Worm (Caenorhabditis elegans) whole organism, young adult: ENCODE results near the gene pigk-1.

ENCODE experiments used
- C17E4.6 ChIP-seq: fragments of 200-800 bp; sonication (Bioruptor generic); IDR thresholded peaks from 2 replicates; pipeline ENCODE4 v1.3.6; 2022; ENCODE audit warnings: missing genetic modification reagents, missing genetic modification characterization, missing compliant biosample characterization
- D2030.7 ChIP-seq: fragments of 200-800 bp; sonication (Bioruptor generic); IDR thresholded peaks from 2 replicates; pipeline ENCODE4 v1.3.6; 2022; ENCODE audit warnings: missing genetic modification reagents, missing genetic modification characterization, missing compliant biosample characterization
- F22D6.2 ChIP-seq: sonication (generic microtip); optimal IDR thresholded peaks from 2 replicates; lab custom pipeline; 2016; ENCODE audit warnings: mild to moderate bottlenecking, missing genetic modification characterization, missing compliant biosample characterization
- F23B12.7 ChIP-seq: sonication (generic microtip); optimal IDR thresholded peaks from 2 replicates; lab custom pipeline; 2017; ENCODE audit warnings: missing genetic modification characterization, mild to moderate bottlenecking, missing compliant biosample characterization, antibody characterized with exemption, moderate library complexity; ENCODE audit not compliant: insufficient read depth
- F37B4.10 ChIP-seq: fragments of 200-800 bp; sonication (Bioruptor generic); IDR thresholded peaks from 2 replicates; pipeline ENCODE4 v1.3.6; 2022; ENCODE audit warnings: missing genetic modification characterization, missing compliant biosample characterization
- F57A8.1 ChIP-seq: fragments of 200-800 bp; sonication (Bioruptor generic); optimal IDR thresholded peaks from 2 replicates; lab custom pipeline; 2018; ENCODE audit warnings: mild to moderate bottlenecking, missing genetic modification characterization, moderate library complexity, missing compliant biosample characterization
- T07F8.4 ChIP-seq: sonication (generic microtip); optimal IDR thresholded peaks from 2 replicates; lab custom pipeline; 2016; ENCODE audit warnings: mild to moderate bottlenecking, missing genetic modification characterization, moderate library complexity, missing compliant biosample characterization
- Y53F4B.3 ChIP-seq: fragments of 200-800 bp; sonication (Bioruptor generic); IDR thresholded peaks from 2 replicates; pipeline ENCODE4 v1.3.6; 2022; ENCODE audit warnings: missing genetic modification reagents, missing genetic modification characterization, missing compliant biosample characterization
- Y95B8A.8 ChIP-seq: fragments of 200-800 bp; sonication (Bioruptor generic); IDR thresholded peaks from 2 replicates; pipeline ENCODE4 v1.3.6; 2022; ENCODE audit warnings: missing genetic modification reagents, missing genetic modification characterization, missing compliant biosample characterization
- ZK185.1 ChIP-seq: sonication (generic microtip); optimal IDR thresholded peaks from 2 replicates; lab custom pipeline; 2016; ENCODE audit warnings: mild to moderate bottlenecking, missing genetic modification characterization, missing compliant biosample characterization; ENCODE audit not compliant: poor library complexity, severe bottlenecking
- akir-1 ChIP-seq: fragments of 200-800 bp; sonication (Bioruptor generic); optimal IDR thresholded peaks from 2 replicates; lab custom pipeline; 2018; ENCODE audit warnings: mild to moderate bottlenecking, missing genetic modification characterization, moderate library complexity, missing compliant biosample characterization
- ama-1 ChIP-seq, 3 experiments: fragments of 150-350 bp in 1 of 3; sonication (generic microtip) in 2 of 3; optimal IDR thresholded peaks; 2 replicates each; lab custom pipeline; 2014 to 2018; ENCODE audit warnings: missing biosample characterization in 2 of 3, missing genetic modification characterization in 2 of 3, missing genetic modification reagents in 2 of 3
- aptf-3 ChIP-seq: fragments of 200-800 bp; sonication (Bioruptor generic); IDR thresholded peaks from 2 replicates; pipeline ENCODE4 v1.3.6; 2022; ENCODE audit warnings: missing genetic modification characterization, missing compliant biosample characterization
- attf-5 ChIP-seq: fragments of 200-800 bp; sonication (Bioruptor generic); optimal IDR thresholded peaks from 2 replicates; lab custom pipeline; 2018; ENCODE audit warnings: mild to moderate bottlenecking, missing genetic modification characterization, missing compliant biosample characterization
- bed-1 ChIP-seq: fragments of 200-800 bp; sonication (Bioruptor generic); IDR thresholded peaks from 2 replicates; pipeline ENCODE4 v1.3.6; 2022; ENCODE audit warnings: missing genetic modification reagents, missing genetic modification characterization, missing compliant biosample characterization
- cebp-2 ChIP-seq: fragments of 200-800 bp; sonication (Bioruptor generic); IDR thresholded peaks from 2 replicates; pipeline ENCODE4 v1.3.6; 2022; ENCODE audit warnings: missing genetic modification characterization, missing compliant biosample characterization
- ceh-40 ChIP-seq: fragments of 200-800 bp; sonication (Bioruptor generic); IDR thresholded peaks from 2 replicates; pipeline ENCODE4 v1.3.6; 2022; ENCODE audit warnings: missing genetic modification characterization, missing compliant biosample characterization
- ceh-58 ChIP-seq: fragments of 200-800 bp; sonication (Bioruptor generic); IDR thresholded peaks from 2 replicates; pipeline ENCODE4 v1.3.6; 2022; ENCODE audit warnings: missing genetic modification characterization, missing compliant biosample characterization
- ceh-91 ChIP-seq: fragments of 200-800 bp; sonication (Bioruptor generic); IDR thresholded peaks from 2 replicates; pipeline ENCODE4 v1.3.6; 2022; ENCODE audit warnings: missing genetic modification reagents, missing genetic modification characterization, missing compliant biosample characterization
- chd-7 ChIP-seq: sonication (generic microtip); optimal IDR thresholded peaks from 2 replicates; lab custom pipeline; 2016; ENCODE audit warnings: mild to moderate bottlenecking, missing genetic modification characterization, moderate library complexity, missing compliant biosample characterization
- dox-1 ChIP-seq: fragments of 200-800 bp; sonication (Bioruptor generic); IDR thresholded peaks from 2 replicates; pipeline ENCODE4 v1.3.6; 2022; ENCODE audit warnings: missing genetic modification reagents, missing genetic modification characterization, missing compliant biosample characterization
- dpl-1 ChIP-seq: fragments of 150-350 bp; optimal IDR thresholded peaks from 2 replicates; lab custom pipeline; 2014; ENCODE audit warnings: missing biosample characterization, missing genetic modification reagents, missing genetic modification characterization
- egl-44 ChIP-seq: fragments of 200-800 bp; sonication (Bioruptor generic); IDR thresholded peaks from 2 replicates; pipeline ENCODE4 v1.3.6; 2022; ENCODE audit warnings: missing genetic modification reagents, missing genetic modification characterization, missing compliant biosample characterization
- ekl-4 ChIP-seq: fragments of 200-800 bp; sonication (Bioruptor generic); IDR thresholded peaks from 2 replicates; pipeline ENCODE4 v1.3.6; 2022; ENCODE audit warnings: missing genetic modification reagents, missing genetic modification characterization, missing compliant biosample characterization
- fkh-3 ChIP-seq: sonication (generic microtip); optimal IDR thresholded peaks from 2 replicates; lab custom pipeline; 2016; ENCODE audit warnings: mild to moderate bottlenecking, missing genetic modification characterization, missing compliant biosample characterization
- gei-17 ChIP-seq: fragments of 200-800 bp; sonication (Bioruptor generic); optimal IDR thresholded peaks from 2 replicates; lab custom pipeline; 2018; ENCODE audit warnings: mild to moderate bottlenecking, missing genetic modification characterization, missing compliant biosample characterization
- lag-1 ChIP-seq: fragments of 200-800 bp; sonication (Bioruptor generic); IDR thresholded peaks from 2 replicates; pipeline ENCODE4 v1.3.6; 2022; ENCODE audit warnings: missing genetic modification reagents, missing genetic modification characterization, missing compliant biosample characterization
- lin-35 ChIP-seq, 3 experiments: fragments of 150-350 bp in 2 of 3; sonication (generic microtip) in 1 of 3; optimal IDR thresholded peaks; 2 replicates each; lab custom pipeline; 2014 to 2018; ENCODE audit warnings: missing biosample characterization in 3 of 3, missing genetic modification characterization in 3 of 3, missing genetic modification reagents in 3 of 3
- lsy-27 ChIP-seq: sonication (generic microtip); optimal IDR thresholded peaks from 2 replicates; lab custom pipeline; 2017; ENCODE audit warnings: missing genetic modification characterization, mild to moderate bottlenecking, missing compliant biosample characterization, antibody characterized with exemption, missing genotype, borderline replicate concordance; ENCODE audit not compliant: insufficient read depth
- mcd-1 ChIP-seq: fragments of 200-800 bp; sonication (Bioruptor generic); IDR thresholded peaks from 2 replicates; pipeline ENCODE4 v1.3.6; 2022; ENCODE audit warnings: missing genetic modification reagents, missing genetic modification characterization, missing compliant biosample characterization
- mes-4 ChIP-seq: sonication (generic microtip); optimal IDR thresholded peaks from 2 replicates; lab custom pipeline; 2016; ENCODE audit warnings: missing genotype, missing genetic modification characterization, missing compliant biosample characterization
- mxl-1 ChIP-seq: sonication (generic microtip); optimal IDR thresholded peaks from 2 replicates; lab custom pipeline; 2016; ENCODE audit warnings: missing genetic modification characterization, missing compliant biosample characterization
- nfya-2 ChIP-seq: fragments of 200-800 bp; sonication (Bioruptor generic); IDR thresholded peaks from 2 replicates; pipeline ENCODE4 v1.3.6; 2022; ENCODE audit warnings: missing genetic modification reagents, missing genetic modification characterization, missing compliant biosample characterization
- pbrm-1 ChIP-seq: fragments of 200-800 bp; sonication (Bioruptor generic); IDR thresholded peaks from 2 replicates; pipeline ENCODE4 v1.3.6; 2022; ENCODE audit warnings: missing genetic modification reagents, missing genetic modification characterization, missing compliant biosample characterization
- rec-8 ChIP-seq, 2 experiments: sonication (generic microtip); optimal IDR thresholded peaks; 2 replicates each; lab custom pipeline; 2016; ENCODE audit warnings: mild to moderate bottlenecking in 2 of 2, missing genetic modification characterization in 2 of 2, missing genetic modification reagents in 2 of 2, missing genotype in 2 of 2, missing biosample characterization in 1 of 2, missing compliant biosample characterization in 1 of 2, moderate library complexity in 1 of 2
- rpc-1 ChIP-seq, 2 experiments: fragments of 150-350 bp in 1 of 2; sonication (generic microtip) in 1 of 2; optimal IDR thresholded peaks; 2 replicates each; lab custom pipeline; 2014 to 2018; ENCODE audit warnings: missing biosample characterization in 1 of 2, missing genetic modification characterization in 1 of 2, missing genetic modification reagents in 1 of 2, missing genotype in 1 of 2
- snpc-3.4 ChIP-seq: sonication (generic microtip); optimal IDR thresholded peaks from 2 replicates; lab custom pipeline; 2017; ENCODE audit warnings: missing genetic modification characterization, mild to moderate bottlenecking, missing compliant biosample characterization, antibody characterized with exemption, moderate library complexity, missing genotype, missing genetic modification reagents
- snpc-4 ChIP-seq, 5 experiments: fragments of 150-350 bp in 1 of 5; sonication (generic microtip) in 4 of 5; optimal IDR thresholded peaks; 2 replicates each; lab custom pipeline; 2014 to 2018; ENCODE audit warnings: missing genetic modification characterization in 5 of 5, missing biosample characterization in 3 of 5, antibody characterized with exemption in 2 of 5, mild to moderate bottlenecking in 2 of 5, missing compliant biosample characterization in 2 of 5, missing genotype in 2 of 5, moderate library complexity in 2 of 5, missing genetic modification reagents in 1 of 5
- somi-1 ChIP-seq: fragments of 200-800 bp; sonication (Bioruptor generic); optimal IDR thresholded peaks from 2 replicates; lab custom pipeline; 2018; ENCODE audit warnings: mild to moderate bottlenecking, missing genetic modification characterization, missing compliant biosample characterization
- tbp1 ChIP-seq: fragments of 200-800 bp; sonication (Bioruptor generic); optimal IDR thresholded peaks from 2 replicates; lab custom pipeline; 2018; ENCODE audit warnings: mild to moderate bottlenecking, missing genetic modification characterization, missing compliant biosample characterization
- tbx-9 ChIP-seq: sonication (generic microtip); optimal IDR thresholded peaks from 2 replicates; lab custom pipeline; 2016; ENCODE audit warnings: borderline replicate concordance, missing genetic modification characterization, inconsistent platforms, missing compliant biosample characterization
- tlf-1 ChIP-seq: fragments of 200-800 bp; sonication (Bioruptor generic); optimal IDR thresholded peaks from 2 replicates; lab custom pipeline; 2018; ENCODE audit warnings: mild to moderate bottlenecking, missing genetic modification characterization, missing compliant biosample characterization
- unc-62 ChIP-seq: fragments of 150-350 bp; optimal IDR thresholded peaks from 2 replicates; lab custom pipeline; 2014; ENCODE audit warnings: missing biosample characterization, missing genetic modification reagents, missing genetic modification characterization
- zim-3 ChIP-seq: sonication (generic microtip); optimal IDR thresholded peaks from 2 replicates; lab custom pipeline; 2017; ENCODE audit warnings: mild to moderate bottlenecking, missing genetic modification characterization, moderate library complexity, missing compliant biosample characterization
- ztf-22 ChIP-seq: fragments of 200-800 bp; sonication (Bioruptor generic); optimal IDR thresholded peaks from 2 replicates; lab custom pipeline; 2018; ENCODE audit warnings: mild to moderate bottlenecking, missing genetic modification characterization, moderate library complexity, missing compliant biosample characterization
- ztf-6 ChIP-seq: fragments of 200-800 bp; sonication (Bioruptor generic); IDR thresholded peaks from 2 replicates; pipeline ENCODE4 v1.3.6; 2022; ENCODE audit warnings: missing genetic modification reagents, missing genetic modification characterization, missing compliant biosample characterization

Gene pigk-1

DNA sequence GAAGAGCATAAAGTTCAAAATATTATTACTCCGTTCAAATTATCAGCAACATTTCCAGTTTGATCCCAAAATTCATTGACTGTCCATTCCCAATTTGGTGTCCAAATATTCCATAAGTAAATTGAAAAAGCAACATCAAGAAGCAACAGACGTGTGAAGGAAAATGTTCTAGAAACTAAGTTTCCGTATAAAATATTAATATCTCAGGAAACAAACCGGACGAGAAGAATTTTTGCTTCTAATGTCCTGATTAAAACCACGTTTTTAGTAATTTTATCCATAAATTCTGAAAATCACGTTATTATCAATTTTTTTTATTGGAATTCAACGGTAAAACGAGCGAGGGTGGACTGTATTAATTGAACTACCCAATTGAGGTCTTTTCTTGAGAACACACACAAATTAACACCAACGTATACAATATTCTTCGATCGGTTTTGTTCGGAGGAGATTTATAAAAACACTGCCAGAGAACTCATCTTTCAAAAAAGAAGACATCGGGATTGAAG is 37.2 kb upstream of the pigk-1 start, which contains the start of gene pigq-1:
Gene pigq-1, minus strand, starts transcription at position 286 of the 509 bp plus-strand sequence.
- TF ChIP-seq ekl-4 (GFP tag; lab: Robert Waterston, UW) = peak; percentile 53; the same call in 1 of the 2 replicates
- no peak for TF ChIP-seq unc-62 (GFP tag; lab: Kevin White, UChicago)
- no peak for TF ChIP-seq cebp-2 (GFP tag; lab: Robert Waterston, UW)
- TF ChIP-seq D2030.7 (GFP tag; lab: Robert Waterston, UW) = 0 out of 2 replicates have a peak, but pooled peaks have one; percentile 19
- TF ChIP-seq bed-1 (GFP tag; lab: Robert Waterston, UW) = no peak
- no peak for TF ChIP-seq snpc-4 (GFP tag; optimal IDR thresholded peaks at IDR 0.05; lab: Kevin White, UChicago)
- peak in 2 of 4 experiments; percentile 47 to 48 for TF ChIP-seq snpc-4 (tag; optimal IDR thresholded peaks at IDR 0.05; lab: Kevin White, UChicago)
- peak; percentile 83 for TF ChIP-seq ZK185.1 (tag; lab: Kevin White, UChicago)
- no peak for TF ChIP-seq lag-1 (GFP tag; lab: Robert Waterston, UW)
- no peak for TF ChIP-seq egl-44 (GFP tag; lab: Robert Waterston, UW)
- 0 out of 2 replicates have a peak, but pooled peaks have one; percentile 6 for TF ChIP-seq C17E4.6 (GFP tag; lab: Robert Waterston, UW)
- TF ChIP-seq aptf-3 (GFP tag; lab: Robert Waterston, UW) = no peak
- no peak for TF ChIP-seq tbx-9 (tag; lab: Kevin White, UChicago)
- TF ChIP-seq ceh-58 (GFP tag; lab: Robert Waterston, UW) = no peak
- peak; percentile 47 for TF ChIP-seq attf-5 (GFP tag; lab: Kevin White, UChicago)
- TF ChIP-seq lsy-27 (tag; lab: Kevin White, UChicago) = no peak
- TF ChIP-seq mes-4 (tag; lab: Kevin White, UChicago) = no peak
- no peak for TF ChIP-seq nfya-2
- TF ChIP-seq mxl-1 = peak; percentile 22
- TF ChIP-seq Y95B8A.8 (GFP tag; lab: Robert Waterston, UW) = 0 out of 2 replicates have a peak, but pooled peaks have one; percentile 36
- TF ChIP-seq ama-1 (optimal IDR thresholded peaks at IDR 0.05; lab: Kevin White, UChicago) = peak; percentile 90
- no peak for TF ChIP-seq ama-1 (GFP tag; optimal IDR thresholded peaks at IDR 0.05; lab: Kevin White, UChicago)
- TF ChIP-seq rec-8 (tag; optimal IDR thresholded peaks at IDR 0.05; lab: Kevin White, UChicago) = peak; percentile 19 to 39
- no peak for TF ChIP-seq F57A8.1 (GFP tag; lab: Kevin White, UChicago)
- peak; percentile 86 for TF ChIP-seq fkh-3
- TF ChIP-seq rpc-1 (optimal IDR thresholded peaks at IDR 0.05; lab: Kevin White, UChicago) = no peak
- no peak for TF ChIP-seq rpc-1 (tag; optimal IDR thresholded peaks at IDR 0.05; lab: Kevin White, UChicago)
- peak; percentile 52 for TF ChIP-seq chd-7 (tag; lab: Kevin White, UChicago)
- TF ChIP-seq F22D6.2 (tag; lab: Kevin White, UChicago) = no peak
- TF ChIP-seq pbrm-1 (GFP tag; lab: Robert Waterston, UW) = no peak
- peak in 2 of 3 experiments; percentile 23 to 58 for TF ChIP-seq lin-35 (GFP tag; optimal IDR thresholded peaks at IDR 0.05; lab: Kevin White, UChicago)
- TF ChIP-seq T07F8.4 (tag; lab: Kevin White, UChicago) = no peak
- TF ChIP-seq snpc-3.4 (tag; lab: Kevin White, UChicago) = peak; percentile 68
- no peak for TF ChIP-seq ceh-91 (GFP tag; lab: Robert Waterston, UW)
- TF ChIP-seq F37B4.10 (GFP tag; lab: Robert Waterston, UW) = no peak
- TF ChIP-seq zim-3 = peak; percentile 38
- TF ChIP-seq ceh-40 (GFP tag; lab: Robert Waterston, UW) = no peak
- TF ChIP-seq akir-1 (GFP tag; lab: Kevin White, UChicago) = no peak
- peak; percentile 14 for TF ChIP-seq somi-1
- TF ChIP-seq Y53F4B.3 (GFP tag; lab: Robert Waterston, UW) = no peak
- TF ChIP-seq tlf-1 (GFP tag; lab: Kevin White, UChicago) = peak; percentile 80
- TF ChIP-seq F23B12.7 (tag; lab: Kevin White, UChicago) = no peak
- no peak for TF ChIP-seq mcd-1
- TF ChIP-seq dox-1 (GFP tag; lab: Robert Waterston, UW) = no peak
- peak; percentile 34 for TF ChIP-seq tbp1 (GFP tag; lab: Kevin White, UChicago)
- TF ChIP-seq gei-17 (GFP tag; lab: Kevin White, UChicago) = no peak
- TF ChIP-seq dpl-1 (GFP tag; lab: Kevin White, UChicago) = no peak
- no peak for TF ChIP-seq ztf-6 (GFP tag; lab: Robert Waterston, UW)
- TF ChIP-seq ztf-22 (GFP tag; lab: Kevin White, UChicago) = no peak
